Worm (Caenorhabditis elegans): Measurements from ENCODE around the gene npp-5.
A peak's percentile ranks its signal among the peaks of the same experiment; 100 is the strongest.

Gene npp-5

ce11 chrII:11635745-11636161, 36.1 kb upstream of the npp-5 start:
- TF ChIP-seq ztf-11 (tag; optimal IDR thresholded peaks at IDR 0.05) (no peak), dmd-4 (tag; optimal IDR thresholded peaks at IDR 0.05) (no peak), sma-9 (GFP tag; optimal IDR thresholded peaks at IDR 0.05) (peak; percentile 98), sma-9 (tag; optimal IDR thresholded peaks at IDR 0.05) (peak; percentile 75), elt-3 (tag; optimal IDR thresholded peaks at IDR 0.05) (no peak), nhr-21 (tag; optimal IDR thresholded peaks at IDR 0.05) (peak; percentile 90), skn-1 (tag; optimal IDR thresholded peaks at IDR 0.05) (no peak), C34F6.9 (tag; optimal IDR thresholded peaks at IDR 0.05) (peak; percentile 76), snpc-4 (tag; optimal IDR thresholded peaks at IDR 0.05) (peak; percentile 14), fos-1 (tag; optimal IDR thresholded peaks at IDR 0.05) (peak; percentile 97), alr-1 (tag; optimal IDR thresholded peaks at IDR 0.05) (no peak), ama-1 (optimal IDR thresholded peaks at IDR 0.05) (peak; percentile 83), ztf-4 (tag; optimal IDR thresholded peaks at IDR 0.05) (peak; percentile 93), zag-1 (tag; optimal IDR thresholded peaks at IDR 0.05) (no peak), nhr-10 (tag; optimal IDR thresholded peaks at IDR 0.05) (peak; percentile 45), lin-13 (GFP tag; optimal IDR thresholded peaks at IDR 0.05) (peak; percentile 84), ceh-16 (tag; optimal IDR thresholded peaks at IDR 0.05) (peak; percentile 76), unc-62 (GFP tag; optimal IDR thresholded peaks at IDR 0.05) (no peak), nhr-237 (tag; optimal IDR thresholded peaks at IDR 0.05) (peak; percentile 6), unc-55 (GFP tag; optimal IDR thresholded peaks at IDR 0.05) (peak; percentile 88), R02D3.7 (tag; optimal IDR thresholded peaks at IDR 0.05) (no peak), nhr-12 (tag; optimal IDR thresholded peaks at IDR 0.05) (no peak), lsy-2 (tag; optimal IDR thresholded peaks at IDR 0.05) (peak; percentile 46 to 69), nhr-11 (tag; optimal IDR thresholded peaks at IDR 0.05) (peak; percentile 1), lin-11 (tag; optimal IDR thresholded peaks at IDR 0.05) (no peak), ZK546.5 (tag; optimal IDR thresholded peaks at IDR 0.05) (no peak), sem-4 (tag; optimal IDR thresholded peaks at IDR 0.05) (peak; percentile 71), F13H6.1 (tag; optimal IDR thresholded peaks at IDR 0.05) (peak; percentile 96), nhr-77 (tag; optimal IDR thresholded peaks at IDR 0.05) (peak; percentile 49), mbf-1 (tag; optimal IDR thresholded peaks at IDR 0.05) (no peak), aly-2 (tag; optimal IDR thresholded peaks at IDR 0.05) (no peak), ztf-1 (GFP tag; conservative IDR thresholded peaks at IDR 0.05) (no peak), lin-39 (tag; optimal IDR thresholded peaks at IDR 0.05) (peak; percentile 51), sma-3 (GFP tag; optimal IDR thresholded peaks at IDR 0.05) (peak; percentile 95), nhr-23 (tag; optimal IDR thresholded peaks at IDR 0.05) (no peak), Y55F3AM.14 (GFP tag; optimal IDR thresholded peaks at IDR 0.05) (no peak), mab-5 (tag; optimal IDR thresholded peaks at IDR 0.05) (peak; percentile 20), egl-27 (tag; optimal IDR thresholded peaks at IDR 0.05) (peak; percentile 95), elt-1 (tag; optimal IDR thresholded peaks at IDR 0.05) (no peak), blmp-1 (tag; optimal IDR thresholded peaks at IDR 0.05; ENCODE audit: insufficient read depth) (peak; percentile 95), gmeb-1 (tag; optimal IDR thresholded peaks at IDR 0.05) (peak; percentile 61), nhr-129 (tag; optimal IDR thresholded peaks at IDR 0.05) (peak; percentile 97), nhr-6 (tag; optimal IDR thresholded peaks at IDR 0.05) (peak; percentile 94), ceh-82 (tag; optimal IDR thresholded peaks at IDR 0.05) (no peak), crh-2 (tag; optimal IDR thresholded peaks at IDR 0.05) (peak; percentile 98), nhr-25 (tag; optimal IDR thresholded peaks at IDR 0.05) (peak; percentile 96), mdl-1 (tag; optimal IDR thresholded peaks at IDR 0.05) (peak; percentile 73 to 81)
